Worm (Caenorhabditis elegans) whole organism, early embryonic: Measurements from ENCODE around the gene M163.1.

ENCODE experiments used
- ama-1 ChIP-seq: fragments of 150-350 bp; optimal IDR thresholded peaks from 2 replicates; lab custom pipeline; 2014
- ceh-36 ChIP-seq: sonication (generic microtip); optimal IDR thresholded peaks from 2 replicates; lab custom pipeline; 2016; ENCODE audit warnings: missing genetic modification characterization, inconsistent platforms, missing compliant biosample characterization
- flt-1 ChIP-seq: fragments of 200-800 bp; sonication (Bioruptor generic); IDR thresholded peaks from 2 replicates; pipeline ENCODE4 v1.3.6; 2022; ENCODE audit warnings: missing genetic modification characterization, missing compliant biosample characterization
- hmbx-1 ChIP-seq: sonication (generic microtip); optimal IDR thresholded peaks from 2 replicates; lab custom pipeline; 2016; ENCODE audit warnings: mild to moderate bottlenecking, missing genetic modification characterization, missing compliant biosample characterization
- hmg-4 ChIP-seq: fragments of 200-800 bp; sonication (Bioruptor generic); optimal IDR thresholded peaks from 2 replicates; lab custom pipeline; 2018; ENCODE audit warnings: mild to moderate bottlenecking, missing genetic modification characterization, missing compliant biosample characterization
- scrt-1 ChIP-seq: fragments of 200-800 bp; sonication (Bioruptor generic); IDR thresholded peaks from 2 replicates; pipeline ENCODE4 v1.3.6; 2022; ENCODE audit warnings: missing genetic modification characterization, missing compliant biosample characterization
- sea-1 ChIP-seq: fragments of 200-800 bp; sonication (Bioruptor generic); conservative IDR thresholded peaks from 2 replicates; pipeline ENCODE4 v1.3.6; 2022; ENCODE audit warnings: missing genetic modification characterization, missing compliant biosample characterization
- tra-4 ChIP-seq: sonication (generic microtip); optimal IDR thresholded peaks from 2 replicates; lab custom pipeline; 2017; ENCODE audit warnings: missing genetic modification characterization, missing compliant biosample characterization

ce11 chrX:14480248-14480647 is 23.4 kb downstream of the M163.1 start, which contains the start of gene gfi-3:
- TF ChIP-seq flt-1 (no peak), tra-4 (tag; lab: Kevin White, UChicago) (no peak), hmg-4 (GFP tag; lab: Kevin White, UChicago) (peak; percentile 69), scrt-1 (GFP tag; lab: Robert Waterston, UW) (0 out of 2 replicates have a peak, but pooled peaks have one; percentile 47), ama-1 (lab: Kevin White, UChicago) (no peak), hmbx-1 (tag; lab: Kevin White, UChicago) (no peak), ceh-36 (tag; lab: Kevin White, UChicago) (peak; percentile 9), sea-1 (peak; percentile 51; the same call in 1 of the 2 replicates)
